Worm (Caenorhabditis elegans) whole organism, young adult: Measurements from ENCODE around the gene F20D1.22.

Source experiments
- B0035.1 ChIP-seq: sonication (generic microtip); optimal IDR thresholded peaks from 2 replicates; lab custom pipeline; 2016; ENCODE audit warnings: missing genetic modification characterization, mild to moderate bottlenecking, missing compliant biosample characterization, missing genotype, missing genetic modification reagents
- ama-1 ChIP-seq, 3 experiments: fragments of 150-350 bp in 1 of 3; sonication (generic microtip) in 2 of 3; optimal IDR thresholded peaks; 2 replicates each; lab custom pipeline; 2014 to 2018; ENCODE audit warnings: missing biosample characterization in 2 of 3, missing genetic modification characterization in 2 of 3, missing genetic modification reagents in 2 of 3
- aptf-2 ChIP-seq: fragments of 200-800 bp; sonication (Bioruptor generic); conservative IDR thresholded peaks from 2 replicates; pipeline ENCODE4 v1.3.6; 2022; ENCODE audit warnings: missing genetic modification reagents, missing genetic modification characterization, missing compliant biosample characterization
- aptf-3 ChIP-seq: fragments of 200-800 bp; sonication (Bioruptor generic); IDR thresholded peaks from 2 replicates; pipeline ENCODE4 v1.3.6; 2022; ENCODE audit warnings: missing genetic modification characterization, missing compliant biosample characterization
- dpl-1 ChIP-seq: fragments of 150-350 bp; optimal IDR thresholded peaks from 2 replicates; lab custom pipeline; 2014; ENCODE audit warnings: missing biosample characterization, missing genetic modification reagents, missing genetic modification characterization
- fkh-3 ChIP-seq: sonication (generic microtip); optimal IDR thresholded peaks from 2 replicates; lab custom pipeline; 2016; ENCODE audit warnings: mild to moderate bottlenecking, missing genetic modification characterization, missing compliant biosample characterization
- let-607 ChIP-seq, 2 experiments: fragments of 200-800 bp in 1 of 2; sonication (Bioruptor generic) in 1 of 2; sonication (generic microtip) in 1 of 2; optimal IDR thresholded peaks; 2 replicates each; lab custom pipeline; 2016 to 2018; ENCODE audit warnings: mild to moderate bottlenecking in 2 of 2, missing compliant biosample characterization in 2 of 2, missing genetic modification characterization in 2 of 2, moderate library complexity in 2 of 2, missing genotype in 1 of 2
- madf-8 ChIP-seq: fragments of 200-800 bp; sonication (Bioruptor generic); conservative IDR thresholded peaks from 2 replicates; pipeline ENCODE4 v1.3.6; 2022; ENCODE audit warnings: missing genetic modification reagents, missing genetic modification characterization, missing compliant biosample characterization
- nhr-120 ChIP-seq: fragments of 200-800 bp; sonication (Bioruptor generic); IDR thresholded peaks from 2 replicates; pipeline ENCODE4 v1.3.6; 2022; ENCODE audit warnings: missing genetic modification characterization, missing compliant biosample characterization
- nhr-90 ChIP-seq: sonication (generic microtip); optimal IDR thresholded peaks from 2 replicates; lab custom pipeline; 2016; ENCODE audit warnings: missing genotype, mild to moderate bottlenecking, missing genetic modification characterization, missing compliant biosample characterization
- snpc-4 ChIP-seq, 5 experiments: fragments of 150-350 bp in 1 of 5; sonication (generic microtip) in 4 of 5; optimal IDR thresholded peaks; 2 replicates each; lab custom pipeline; 2014 to 2018; ENCODE audit warnings: missing genetic modification characterization in 5 of 5, missing biosample characterization in 3 of 5, antibody characterized with exemption in 2 of 5, mild to moderate bottlenecking in 2 of 5, missing compliant biosample characterization in 2 of 5, missing genotype in 2 of 5, moderate library complexity in 2 of 5, missing genetic modification reagents in 1 of 5
- unc-130 ChIP-seq: sonication (generic microtip); optimal IDR thresholded peaks from 2 replicates; lab custom pipeline; 2016; ENCODE audit warnings: missing genetic modification reagents, missing genetic modification characterization, missing compliant biosample characterization
- xnd-1 ChIP-seq: sonication (generic microtip); optimal IDR thresholded peaks from 2 replicates; lab custom pipeline; 2016; ENCODE audit warnings: missing genotype, missing genetic modification reagents, missing genetic modification characterization, missing compliant biosample characterization

DNA sequence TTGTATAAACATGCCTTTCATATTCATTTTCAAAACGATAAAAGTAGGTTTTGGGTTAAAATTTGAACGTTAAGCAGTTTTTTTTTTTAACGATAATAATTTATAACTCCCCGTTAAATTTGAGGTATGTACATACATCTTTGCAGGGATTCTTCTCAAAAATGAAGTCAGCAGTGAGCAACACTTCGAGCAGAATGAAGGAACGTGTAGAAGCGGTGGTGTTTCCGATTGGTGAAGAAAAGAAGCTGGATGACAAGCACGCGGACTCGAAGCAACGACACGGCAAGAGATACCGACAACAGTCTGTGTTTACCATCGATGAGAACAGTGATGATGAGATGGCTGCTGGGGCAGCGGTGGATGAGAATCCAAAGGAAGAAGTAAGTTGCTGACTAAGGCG lies 6.5 kb downstream of the F20D1.22 start:
- TF ChIP-seq nhr-90 (tag; lab: Kevin White, UChicago) (no peak), ama-1 (optimal IDR thresholded peaks at IDR 0.05; lab: Kevin White, UChicago) (no peak), ama-1 (GFP tag; optimal IDR thresholded peaks at IDR 0.05; lab: Kevin White, UChicago) (no peak), madf-8 (no peak), xnd-1 (tag; lab: Kevin White, UChicago) (no peak), B0035.1 (tag; lab: Kevin White, UChicago) (no peak), dpl-1 (GFP tag; lab: Kevin White, UChicago) (no peak), snpc-4 (GFP tag; optimal IDR thresholded peaks at IDR 0.05; lab: Kevin White, UChicago) (no peak), snpc-4 (tag; optimal IDR thresholded peaks at IDR 0.05; lab: Kevin White, UChicago) (no peak), aptf-3 (GFP tag; lab: Robert Waterston, UW) (no peak), fkh-3 (tag; lab: Kevin White, UChicago) (no peak), unc-130 (GFP tag; lab: Kevin White, UChicago) (no peak), let-607 (tag; optimal IDR thresholded peaks at IDR 0.05; lab: Kevin White, UChicago) (no peak), aptf-2 (GFP tag; lab: Robert Waterston, UW) (no peak), nhr-120 (GFP tag; lab: Robert Waterston, UW) (no peak)
